Worm (Caenorhabditis elegans) whole organism, L4 larva: ENCODE results near the gene H41C03.1.

Source experiments
- ama-1 ChIP-seq: fragments of 150-350 bp; optimal IDR thresholded peaks from 2 replicates; lab custom pipeline; 2014; ENCODE audit warnings: inconsistent platforms, mixed read lengths
- fos-1 ChIP-seq: fragments of 150-350 bp; optimal IDR thresholded peaks from 2 replicates; lab custom pipeline; 2014; ENCODE audit warnings: missing biosample characterization, missing genetic modification characterization
- lim-7 ChIP-seq: fragments of 200-800 bp; sonication (Bioruptor generic); IDR thresholded peaks from 2 replicates; pipeline ENCODE4 v1.3.6; 2022; ENCODE audit warnings: missing genetic modification characterization, missing compliant biosample characterization
- mdl-1 ChIP-seq, 2 experiments: fragments of 150-350 bp in 1 of 2; sonication (generic microtip) in 1 of 2; optimal IDR thresholded peaks; 2 replicates each; lab custom pipeline; 2014 to 2017; ENCODE audit warnings: missing biosample characterization in 2 of 2, missing genetic modification characterization in 2 of 2

- TF ChIP-seq ama-1 (lab: Kevin White, UChicago) (no peak), lim-7 (no peak), mdl-1 (tag; optimal IDR thresholded peaks at IDR 0.05; lab: Kevin White, UChicago) (no peak), fos-1 (no peak)
These were observed 37.9 kb upstream of the H41C03.1 start, which contains the start of gene ZK1248.20 for ce11 chrII:5816346-5816745.
